Fruit fly (Drosophila melanogaster) whole organism, embryonic: Measurements from ENCODE around the gene CG3630.

Experiments
- CG10431 ChIP-seq: fragments of 200-800 bp; sonication (Bioruptor generic); optimal IDR thresholded peaks from 3 replicates; lab custom pipeline; 2018; ENCODE audit warnings: missing biosample characterization, mild to moderate bottlenecking, missing genetic modification characterization
- Dbx ChIP-seq: fragments of 200-800 bp; sonication (Bioruptor generic); IDR thresholded peaks from 3 replicates; pipeline ENCODE4 v1.3.6; 2022; ENCODE audit warnings: missing biosample characterization, missing genetic modification characterization
- cg ChIP-seq: fragments of 200-800 bp; sonication (Bioruptor generic); optimal IDR thresholded peaks from 3 replicates; lab custom pipeline; 2019; ENCODE audit warnings: missing biosample characterization, mild to moderate bottlenecking, missing genetic modification characterization, moderate library complexity
- wor ChIP-seq: fragments of 200-800 bp; sonication (Bioruptor generic); IDR thresholded peaks from 2 replicates; pipeline ENCODE4 v1.3.6; 2022; ENCODE audit warnings: missing biosample characterization, missing genetic modification characterization

DNA sequence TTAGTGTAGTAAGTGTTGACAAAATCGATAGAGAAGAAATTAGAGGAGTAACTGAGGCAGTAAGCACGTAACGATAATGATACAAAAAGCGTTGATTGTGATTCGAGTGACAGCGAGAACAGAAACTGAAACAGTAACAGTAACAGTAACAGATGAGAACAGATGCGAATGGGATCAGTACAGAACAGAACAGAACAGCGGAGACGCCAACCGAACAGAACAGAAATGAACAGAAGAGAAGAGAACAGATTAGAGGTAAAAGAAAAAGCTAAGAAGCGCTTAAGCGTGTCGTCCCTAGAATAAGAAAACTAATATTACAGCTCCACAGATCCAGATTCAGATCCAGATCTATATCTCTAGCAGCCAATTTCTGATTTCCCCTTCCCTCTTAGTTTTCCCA lies 49.3 kb upstream of the CG3630 start:
- TF ChIP-seq Dbx (GFP tag; lab: Robert Waterston, UW) (no peak), wor (GFP tag; lab: Robert Waterston, UW) (no peak), CG10431 (no peak), cg (GFP tag; lab: Kevin White, UChicago) (no peak)
